Worm (Caenorhabditis elegans) whole organism, early embryonic: ENCODE data around the gene hlh-25.

Source experiments
- ama-1 ChIP-seq: fragments of 150-350 bp; optimal IDR thresholded peaks from 2 replicates; lab custom pipeline; 2014
- ceh-36 ChIP-seq: sonication (generic microtip); optimal IDR thresholded peaks from 2 replicates; lab custom pipeline; 2016; ENCODE audit warnings: missing genetic modification characterization, inconsistent platforms, missing compliant biosample characterization
- ets-7 ChIP-seq: sonication (generic microtip); optimal IDR thresholded peaks from 2 replicates; lab custom pipeline; 2016; ENCODE audit warnings: missing genotype, missing genetic modification characterization, missing compliant biosample characterization
- flt-1 ChIP-seq: fragments of 200-800 bp; sonication (Bioruptor generic); IDR thresholded peaks from 2 replicates; pipeline ENCODE4 v1.3.6; 2022; ENCODE audit warnings: missing genetic modification characterization, missing compliant biosample characterization
- hmbx-1 ChIP-seq: sonication (generic microtip); optimal IDR thresholded peaks from 2 replicates; lab custom pipeline; 2016; ENCODE audit warnings: mild to moderate bottlenecking, missing genetic modification characterization, missing compliant biosample characterization
- hnd-1 ChIP-seq: sonication (generic microtip); optimal IDR thresholded peaks from 2 replicates; lab custom pipeline; 2016; ENCODE audit warnings: missing genetic modification characterization, missing compliant biosample characterization
- tbx-37 ChIP-seq: fragments of 200-800 bp; sonication (Bioruptor generic); conservative IDR thresholded peaks from 2 replicates; pipeline ENCODE4 v1.3.6; 2022; ENCODE audit warnings: missing genetic modification reagents, missing genetic modification characterization, missing compliant biosample characterization
- tra-4 ChIP-seq: sonication (generic microtip); optimal IDR thresholded peaks from 2 replicates; lab custom pipeline; 2017; ENCODE audit warnings: missing genetic modification characterization, missing compliant biosample characterization

- TF ChIP-seq hnd-1 (tag; lab: Kevin White, UChicago) (no peak), ama-1 (lab: Kevin White, UChicago) (no peak), flt-1 (GFP tag; lab: Robert Waterston, UW) (no peak), hmbx-1 (tag; lab: Kevin White, UChicago) (no peak), tbx-37 (GFP tag; lab: Robert Waterston, UW) (no peak), ets-7 (no peak), tra-4 (tag; lab: Kevin White, UChicago) (no peak), ceh-36 (tag; lab: Kevin White, UChicago) (no peak)
These were observed 23.4 kb upstream of the hlh-25 start for ce11 chrII:5511417-5512353.
